Worm (Caenorhabditis elegans): Measurements from ENCODE around the gene F36H12.9.
A peak's percentile ranks its signal among the peaks of the same experiment; 100 is the strongest.
"Not testable (repeated sequence)": the region's sequence is repeated elsewhere in the genome, so short reads cannot be mapped to it uniquely, and the experiment has no call there.

F36H12.9 gene

ce11 chrIV:5226552-5226951 lies 30.3 kb upstream of the F36H12.9 start, which contains the start of gene nsph-4.1:
Gene nsph-4.1 (plus strand): TSS chrIV:5226852.
- TF ChIP-seq ctbp-1 (GFP tag; IDR thresholded peaks at IDR 0.05); dpl-1 (GFP tag; optimal IDR thresholded peaks at IDR 0.05); fkh-10 (GFP tag; optimal IDR thresholded peaks at IDR 0.05): not testable (repeated sequence)

ce11 chrIV:5228619-5229018 lies 28.2 kb upstream of the F36H12.9 start, which contains the start of gene thn-6:
Gene thn-6 (plus strand): TSS chrIV:5228919.
- TF ChIP-seq mxl-2 (GFP tag; conservative IDR thresholded peaks at IDR 0.05) (no peak), nhr-102 (tag; optimal IDR thresholded peaks at IDR 0.05) (no peak), dmd-6 (GFP tag; IDR thresholded peaks at IDR 0.05) (no peak), nhr-6 (tag; optimal IDR thresholded peaks at IDR 0.05) (no peak), hlh-30 (tag; optimal IDR thresholded peaks at IDR 0.05; ENCODE audit: insufficient read depth) (no peak), duxl-1 (tag; optimal IDR thresholded peaks at IDR 0.05; ENCODE audit: poor library complexity) (no peak), spr-3 (GFP tag; optimal IDR thresholded peaks at IDR 0.05) (no peak)

- TF ChIP-seq vab-7 (GFP tag; IDR thresholded peaks at IDR 0.05) (no peak), unc-62 (GFP tag; optimal IDR thresholded peaks at IDR 0.05 in 1 of 2) (no peak), unc-62 (tag; optimal IDR thresholded peaks at IDR 0.05) (no peak)
These were observed 26.3 kb upstream of the F36H12.9 start, which contains the start of gene thn-5 for ce11 chrIV:5230530-5230929. Gene thn-5 (plus strand): TSS chrIV:5230830.

- not testable (repeated sequence) for TF ChIP-seq F49E8.2 (tag; optimal IDR thresholded peaks at IDR 0.05; ENCODE audit: borderline replicate concordance); mep-1 (tag; optimal IDR thresholded peaks at IDR 0.05); ceh-82 (tag; optimal IDR thresholded peaks at IDR 0.05)
These were observed 2.2 kb upstream of the F36H12.9 start, which contains the start of gene F36H12.10 for ce11 chrIV:5254678-5255077. Gene F36H12.10 (minus strand): TSS chrIV:5254778.

- not testable (repeated sequence) for TF ChIP-seq unc-62 (GFP tag; optimal IDR thresholded peaks at IDR 0.05 in 1 of 2); unc-62 (tag; optimal IDR thresholded peaks at IDR 0.05); attf-4 (tag; optimal IDR thresholded peaks at IDR 0.05); Y75B8A.6 (GFP tag; IDR thresholded peaks at IDR 0.05)
These were observed 1.6 kb downstream of the F36H12.9 start, which contains the start of gene ttbk-2.1 for ce11 chrIV:5258385-5258784. Gene ttbk-2.1 (plus strand): TSS chrIV:5258685.

- TF ChIP-seq ceh-20 (GFP tag; IDR thresholded peaks at IDR 0.05); lin-13 (GFP tag; optimal IDR thresholded peaks at IDR 0.05); daf-8 (GFP tag; IDR thresholded peaks at IDR 0.05): not testable (repeated sequence)
These were observed 3.5 kb downstream of the F36H12.9 start, which contains the start of gene msp-19 for ce11 chrIV:5260289-5260688. Gene msp-19 (plus strand): TSS chrIV:5260589.

DNA sequence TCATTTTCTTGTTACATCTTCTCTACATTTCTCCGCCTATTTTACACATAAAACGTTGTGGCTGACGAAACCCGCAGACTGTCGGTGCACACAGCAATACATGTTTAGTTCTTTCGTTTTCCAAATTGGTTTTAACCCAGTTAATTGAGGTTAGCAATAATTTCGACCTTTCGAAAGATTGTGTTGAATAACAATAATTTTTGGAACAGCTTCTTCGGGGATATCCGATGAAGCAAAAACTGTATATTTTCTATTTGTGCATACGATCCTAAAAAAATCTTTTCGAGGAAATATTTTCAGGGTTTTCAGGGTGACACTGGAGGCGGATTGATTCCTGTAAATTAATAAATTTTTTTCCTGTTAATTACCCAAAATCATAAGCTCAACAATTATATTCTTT lies 5.0 kb downstream of the F36H12.9 start:
- TF ChIP-seq unc-62 (GFP tag; optimal IDR thresholded peaks at IDR 0.05 in 1 of 2) (peak in 1 of 2 experiments; percentile 57), snpc-1.2 (GFP tag; IDR thresholded peaks at IDR 0.05) (peak; percentile 98), php-3 (GFP tag; IDR thresholded peaks at IDR 0.05) (0 out of 2 replicates have a peak, but pooled peaks have one; percentile 30), mdt-29 (GFP tag; IDR thresholded peaks at IDR 0.05) (0 out of 2 replicates have a peak, but pooled peaks have one; percentile 32), T26A8.4 (GFP tag; IDR thresholded peaks at IDR 0.05) (peak; percentile 65), lin-38 (GFP tag; IDR thresholded peaks at IDR 0.05) (peak; percentile 39; the same call in 1 of the 2 replicates)
- TF ChIP-seq unc-62 (tag; optimal IDR thresholded peaks at IDR 0.05), result not testable (repeated sequence)

All from whole organism, L4 larva.